Worm (Caenorhabditis elegans) whole organism, L4 larva: ENCODE data around the gene Y73C8B.9.

Experiments used
- F49E8.2 ChIP-seq: sonication (generic microtip); optimal IDR thresholded peaks from 2 replicates; lab custom pipeline; 2016; ENCODE audit warnings: missing compliant biosample characterization, mild to moderate bottlenecking, missing genetic modification characterization, borderline replicate concordance
- ama-1 ChIP-seq: fragments of 150-350 bp; optimal IDR thresholded peaks from 2 replicates; lab custom pipeline; 2014; ENCODE audit warnings: inconsistent platforms, mixed read lengths
- ceh-32 ChIP-seq: sonication (generic microtip); optimal IDR thresholded peaks from 2 replicates; lab custom pipeline; 2016; ENCODE audit warnings: mild to moderate bottlenecking, missing genetic modification characterization, missing compliant biosample characterization; ENCODE audit not compliant: poor library complexity
- lin-39 ChIP-seq: fragments of 150-350 bp; optimal IDR thresholded peaks from 2 replicates; lab custom pipeline; 2014; ENCODE audit warnings: missing biosample characterization, missing genetic modification reagents, missing genetic modification characterization
- nhr-11 ChIP-seq: fragments of 150-350 bp; optimal IDR thresholded peaks from 2 replicates; lab custom pipeline; 2014; ENCODE audit warnings: missing biosample characterization, missing genetic modification characterization
- sdz-12 ChIP-seq: fragments of 200-800 bp; sonication (Bioruptor generic); optimal IDR thresholded peaks from 2 replicates; lab custom pipeline; 2018; ENCODE audit warnings: mild to moderate bottlenecking, missing genetic modification characterization, missing compliant biosample characterization
- vab-7 ChIP-seq: fragments of 200-800 bp; sonication (Bioruptor generic); IDR thresholded peaks from 2 replicates; pipeline ENCODE4 v1.3.6; 2022; ENCODE audit warnings: missing genetic modification reagents, missing genetic modification characterization, missing compliant biosample characterization

DNA sequence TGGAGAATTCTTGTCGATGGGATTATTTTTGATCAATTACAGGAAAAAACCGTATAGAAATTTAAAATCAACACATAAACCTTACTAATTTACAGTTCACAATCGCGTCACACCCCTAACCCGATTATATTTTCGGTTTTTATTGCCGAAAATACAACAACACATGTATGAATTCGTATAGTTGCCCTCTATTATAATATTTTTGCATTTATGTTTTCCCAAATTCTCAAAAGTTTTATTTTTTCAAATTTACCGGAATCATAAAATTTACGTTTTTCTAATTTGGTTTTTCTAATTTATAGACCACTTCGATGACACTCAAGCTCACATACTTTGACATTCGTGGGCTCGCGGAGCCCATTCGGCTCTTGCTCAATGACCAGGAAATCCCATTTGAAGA lies 49.6 kb downstream of the Y73C8B.9 start, which contains the start of gene gst-23:
- TF ChIP-seq ama-1 (lab: Kevin White, UChicago), result no peak
- TF ChIP-seq F49E8.2 (tag; lab: Kevin White, UChicago), result no peak
- no peak for TF ChIP-seq ceh-32 (tag; lab: Kevin White, UChicago)
- TF ChIP-seq sdz-12 (GFP tag; lab: Kevin White, UChicago), result no peak
- no peak for TF ChIP-seq lin-39 (tag; lab: Kevin White, UChicago)
- no peak for TF ChIP-seq vab-7 (GFP tag; lab: Robert Waterston, UW)
- TF ChIP-seq nhr-11 (tag; lab: Kevin White, UChicago), result no peak
